Fruit fly (Drosophila melanogaster): ENCODE data around the gene CG10898.

The CG10898 gene

DNA sequence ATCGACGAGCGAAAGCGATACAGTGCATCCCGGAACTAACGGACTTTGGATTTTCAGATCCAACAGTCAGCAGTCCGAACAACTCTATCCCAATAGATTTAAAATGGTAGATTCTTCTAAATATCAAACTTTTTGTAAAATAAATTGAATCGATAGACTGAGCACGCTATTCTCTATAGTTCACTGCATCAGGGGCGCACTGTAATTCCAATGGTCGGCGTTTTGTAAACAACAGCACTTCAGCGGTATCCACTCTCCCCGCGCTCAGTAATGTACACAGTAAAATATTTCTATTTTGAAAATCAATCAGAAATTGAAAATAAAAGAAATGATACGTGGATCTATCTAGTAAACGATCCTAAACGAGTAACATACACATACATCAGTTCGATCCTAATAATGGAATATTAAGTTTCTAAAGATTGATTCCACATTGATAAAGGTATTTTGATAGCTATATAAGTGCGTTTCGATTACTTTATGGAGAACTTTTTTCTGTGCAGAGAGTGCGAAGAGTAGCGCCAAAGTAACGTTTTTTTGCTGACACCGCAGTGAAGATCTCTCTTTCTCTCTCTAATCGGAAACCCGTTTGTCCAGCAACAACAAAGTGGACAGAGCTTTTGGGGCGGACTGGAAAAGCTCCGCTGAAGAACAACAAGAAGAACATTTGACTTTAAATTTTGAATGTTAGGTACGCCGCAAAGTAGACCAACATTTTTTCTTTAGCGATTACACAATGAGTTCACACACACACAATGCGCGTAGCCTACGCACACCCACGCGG lies 4.9 kb downstream of the CG10898 start (continued):
- peak; percentile 49 for TF ChIP-seq Atf3 (GFP tag; optimal IDR thresholded peaks at IDR 0.05)
- no peak for TF ChIP-seq bbx (GFP tag; IDR thresholded peaks at IDR 0.05; ENCODE audit: partially characterized antibody)
- TF ChIP-seq repo (GFP tag; optimal IDR thresholded peaks at IDR 0.05), result peak; percentile 88
- peak in 1 of 2 experiments; percentile 23 for TF ChIP-seq Dfd (GFP tag; optimal IDR thresholded peaks at IDR 0.05)
- peak; percentile 95 for TF ChIP-seq ind (GFP tag; optimal IDR thresholded peaks at IDR 0.05)
- peak; percentile 64 for TF ChIP-seq Mes4 (GFP tag; optimal IDR thresholded peaks at IDR 0.05)
- no peak for TF ChIP-seq gfzf (GFP tag; optimal IDR thresholded peaks at IDR 0.05)
- peak; percentile 92 for TF ChIP-seq stc (GFP tag; IDR thresholded peaks at IDR 0.05)
- peak; percentile 96 for TF ChIP-seq Meics (GFP tag; optimal IDR thresholded peaks at IDR 0.05)
- peak in 1 of 2 experiments; percentile 84 for TF ChIP-seq Hr78 (GFP tag; optimal IDR thresholded peaks at IDR 0.05)
- peak; percentile 30 for TF ChIP-seq CG7271 (tag; optimal IDR thresholded peaks at IDR 0.05)
- TF ChIP-seq Xbp1 (GFP tag; optimal IDR thresholded peaks at IDR 0.05), result peak; percentile 90
- peak; percentile 73 for TF ChIP-seq wor (GFP tag; IDR thresholded peaks at IDR 0.05)
- TF ChIP-seq ems (GFP tag; optimal IDR thresholded peaks at IDR 0.05), result peak; percentile 94
- peak; percentile 88 for TF ChIP-seq B-H1 (GFP tag; IDR thresholded peaks at IDR 0.05)
- peak; percentile 89 for TF ChIP-seq CG3847 (GFP tag; IDR thresholded peaks at IDR 0.05)
- TF ChIP-seq z (GFP tag; IDR thresholded peaks at IDR 0.05), result peak; percentile 52; the same call in 1 of the 3 replicates
- peak; percentile 81 for TF ChIP-seq Vsx1 (GFP tag; optimal IDR thresholded peaks at IDR 0.05)
- peak; percentile 91 for TF ChIP-seq CG5245 (GFP tag; optimal IDR thresholded peaks at IDR 0.05)
- peak; percentile 92 for TF ChIP-seq Mrtf (GFP tag; IDR thresholded peaks at IDR 0.05)
- TF ChIP-seq B-H2 (GFP tag; optimal IDR thresholded peaks at IDR 0.05), result peak; percentile 80
- no peak for TF ChIP-seq CG15479 (GFP tag; optimal IDR thresholded peaks at IDR 0.05)
- TF ChIP-seq CG2678 (tag; optimal IDR thresholded peaks at IDR 0.05), result peak; percentile 98
- peak; percentile 89 for TF ChIP-seq CG8924 (tag; optimal IDR thresholded peaks at IDR 0.05)
- TF ChIP-seq ab (GFP tag; optimal IDR thresholded peaks at IDR 0.05), result peak; percentile 80
- peak; percentile 88 for TF ChIP-seq CG12659 (GFP tag; optimal IDR thresholded peaks at IDR 0.05)
- peak; percentile 87 for TF ChIP-seq Oli (tag; optimal IDR thresholded peaks at IDR 0.05)
- peak; percentile 76 for TF ChIP-seq CG15601 (tag; optimal IDR thresholded peaks at IDR 0.05)
- TF ChIP-seq CG6654 (GFP tag; optimal IDR thresholded peaks at IDR 0.05), result peak; percentile 64
- no peak for TF ChIP-seq hb (GFP tag; IDR thresholded peaks at IDR 0.05; ENCODE audit: partially characterized antibody)
- TF ChIP-seq CG30403 (GFP tag; optimal IDR thresholded peaks at IDR 0.05), result peak; percentile 92
- TF ChIP-seq CG9817 (tag; optimal IDR thresholded peaks at IDR 0.05), result peak; percentile 88
- peak; percentile 86 for TF ChIP-seq CHES-1-like (GFP tag; optimal IDR thresholded peaks at IDR 0.05)
- TF ChIP-seq ssp (GFP tag; IDR thresholded peaks at IDR 0.05), result peak; percentile 87
- 0 out of 2 replicates have a peak, but pooled peaks have one; percentile 38 for TF ChIP-seq nerfin-2 (GFP tag; IDR thresholded peaks at IDR 0.05; ENCODE audit: partially characterized antibody)
- peak; percentile 50 for TF ChIP-seq wek (GFP tag; optimal IDR thresholded peaks at IDR 0.05)
- TF ChIP-seq CG16815 (GFP tag; optimal IDR thresholded peaks at IDR 0.05), result peak; percentile 74
- TF ChIP-seq NK7.1 (GFP tag; optimal IDR thresholded peaks at IDR 0.05), result peak; percentile 94
- peak; percentile 95 for TF ChIP-seq Aef1 (GFP tag; IDR thresholded peaks at IDR 0.05)
- TF ChIP-seq CG3163 (GFP tag; optimal IDR thresholded peaks at IDR 0.05), result peak; percentile 70
- peak; percentile 87 for TF ChIP-seq exex (tag; optimal IDR thresholded peaks at IDR 0.05)
- peak; percentile 94 for TF ChIP-seq pnt (GFP tag; optimal IDR thresholded peaks at IDR 0.05)
- TF ChIP-seq sim (GFP tag; IDR thresholded peaks at IDR 0.05), result peak; percentile 86
- peak; percentile 56 for TF ChIP-seq CG7987 (GFP tag; optimal IDR thresholded peaks at IDR 0.05)
- peak; percentile 75 for TF ChIP-seq CG3995 (GFP tag; optimal IDR thresholded peaks at IDR 0.05)
- peak; percentile 89 for TF ChIP-seq Dek (tag; optimal IDR thresholded peaks at IDR 0.05)
- peak; percentile 95 for TF ChIP-seq zfh1 (GFP tag; IDR thresholded peaks at IDR 0.05)
- TF ChIP-seq CG3065 (GFP tag; optimal IDR thresholded peaks at IDR 0.05), result no peak

Data from whole organism, embryonic.